Worm (Caenorhabditis elegans) whole organism, late embryonic: ENCODE data around the gene atf-2.

Source experiments
- C08G9.2 ChIP-seq: sonication (generic microtip); optimal IDR thresholded peaks from 2 replicates; lab custom pipeline; 2016; ENCODE audit warnings: mild to moderate bottlenecking, missing genetic modification characterization, moderate library complexity, missing compliant biosample characterization
- C38D4.7 ChIP-seq: fragments of 200-800 bp; sonication (Bioruptor generic); optimal IDR thresholded peaks from 2 replicates; lab custom pipeline; 2018; ENCODE audit warnings: mild to moderate bottlenecking, missing genetic modification characterization, moderate library complexity, missing compliant biosample characterization
- T23F11.4 ChIP-seq: fragments of 200-800 bp; sonication (Bioruptor generic); optimal IDR thresholded peaks from 2 replicates; lab custom pipeline; 2018; ENCODE audit warnings: mild to moderate bottlenecking, missing genetic modification characterization, missing compliant biosample characterization
- Y22D7AL.16 ChIP-seq: sonication (generic microtip); optimal IDR thresholded peaks from 2 replicates; lab custom pipeline; 2016; ENCODE audit warnings: missing genetic modification characterization, missing compliant biosample characterization
- ceh-2 ChIP-seq: sonication (generic microtip); optimal IDR thresholded peaks from 2 replicates; lab custom pipeline; 2016; ENCODE audit warnings: missing genotype, missing genetic modification characterization, missing compliant biosample characterization
- ceh-31 ChIP-seq: sonication (generic microtip); optimal IDR thresholded peaks from 2 replicates; lab custom pipeline; 2016; ENCODE audit warnings: missing genetic modification characterization, missing compliant biosample characterization
- ceh-45 ChIP-seq: fragments of 200-800 bp; sonication (Bioruptor generic); IDR thresholded peaks from 2 replicates; pipeline ENCODE4 v1.3.6; 2022; ENCODE audit warnings: missing genetic modification reagents, missing genetic modification characterization, missing compliant biosample characterization
- ceh-48 ChIP-seq: sonication (generic microtip); optimal IDR thresholded peaks from 2 replicates; lab custom pipeline; 2016; ENCODE audit warnings: missing genetic modification characterization, inconsistent platforms, missing compliant biosample characterization
- dmd-4 ChIP-seq: sonication (generic microtip); optimal IDR thresholded peaks from 2 replicates; lab custom pipeline; 2016; ENCODE audit warnings: borderline replicate concordance, missing genetic modification characterization, missing compliant biosample characterization
- dve-1 ChIP-seq: sonication (generic microtip); optimal IDR thresholded peaks from 2 replicates; lab custom pipeline; 2017; ENCODE audit warnings: antibody characterized with exemption, mild to moderate bottlenecking, missing genetic modification characterization, missing compliant biosample characterization
- elt-4 ChIP-seq: sonication (generic microtip); optimal IDR thresholded peaks from 2 replicates; lab custom pipeline; 2016; ENCODE audit warnings: missing genetic modification characterization, missing compliant biosample characterization
- eyg-1 ChIP-seq: sonication (generic microtip); optimal IDR thresholded peaks from 2 replicates; lab custom pipeline; 2016; ENCODE audit warnings: missing genotype, missing genetic modification characterization, missing compliant biosample characterization
- fax-1 ChIP-seq: sonication (generic microtip); optimal IDR thresholded peaks from 2 replicates; lab custom pipeline; 2016; ENCODE audit warnings: missing genotype, missing genetic modification characterization, missing compliant biosample characterization
- fkh-10 ChIP-seq: fragments of 150-350 bp; optimal IDR thresholded peaks from 2 replicates; lab custom pipeline; 2014; ENCODE audit warnings: missing biosample characterization, missing genetic modification reagents, missing genetic modification characterization
- fkh-6 ChIP-seq: sonication (generic microtip); optimal IDR thresholded peaks from 2 replicates; lab custom pipeline; 2016; ENCODE audit warnings: missing genetic modification characterization, missing compliant biosample characterization
- hlh-15 ChIP-seq: sonication (generic microtip); optimal IDR thresholded peaks from 2 replicates; lab custom pipeline; 2016; ENCODE audit warnings: missing genetic modification characterization, missing compliant biosample characterization
- hlh-30 ChIP-seq: sonication (generic microtip); optimal IDR thresholded peaks from 2 replicates; lab custom pipeline; 2017; ENCODE audit warnings: antibody characterized with exemption, missing genetic modification characterization, missing compliant biosample characterization; ENCODE audit not compliant: insufficient read depth
- lim-6 ChIP-seq: sonication (generic microtip); optimal IDR thresholded peaks from 2 replicates; lab custom pipeline; 2016; ENCODE audit warnings: missing genetic modification characterization, missing compliant biosample characterization
- lin-11 ChIP-seq: fragments of 200-800 bp; sonication (Bioruptor generic); optimal IDR thresholded peaks from 2 replicates; lab custom pipeline; 2018; ENCODE audit warnings: mild to moderate bottlenecking, missing genetic modification characterization, missing compliant biosample characterization
- nfya-1 ChIP-seq: sonication (generic microtip); optimal IDR thresholded peaks from 2 replicates; lab custom pipeline; 2017; ENCODE audit warnings: missing genetic modification characterization, mild to moderate bottlenecking, missing compliant biosample characterization, antibody characterized with exemption, moderate library complexity
- nhr-232 ChIP-seq: sonication (generic microtip); optimal IDR thresholded peaks from 2 replicates; lab custom pipeline; 2016; ENCODE audit warnings: missing genetic modification characterization, missing compliant biosample characterization
- npax-4 ChIP-seq: sonication (generic microtip); optimal IDR thresholded peaks from 2 replicates; lab custom pipeline; 2016; ENCODE audit warnings: missing genetic modification characterization, missing compliant biosample characterization
- odd-2 ChIP-seq: sonication (generic microtip); optimal IDR thresholded peaks from 2 replicates; lab custom pipeline; 2017; ENCODE audit warnings: antibody characterized with exemption, mild to moderate bottlenecking, missing genetic modification characterization, missing compliant biosample characterization
- pag-3 ChIP-seq: sonication (generic microtip); optimal IDR thresholded peaks from 2 replicates; lab custom pipeline; 2016; ENCODE audit warnings: missing compliant biosample characterization, missing genetic modification characterization, borderline replicate concordance
- pat-9 ChIP-seq: fragments of 200-800 bp; sonication (Bioruptor generic); optimal IDR thresholded peaks from 2 replicates; lab custom pipeline; 2018; ENCODE audit warnings: mild to moderate bottlenecking, missing genetic modification characterization, moderate library complexity, missing compliant biosample characterization
- pax-1 ChIP-seq: fragments of 150-350 bp; optimal IDR thresholded peaks from 2 replicates; lab custom pipeline; 2014; ENCODE audit warnings: missing biosample characterization, missing genetic modification characterization
- pha-4 ChIP-seq: fragments of 150-350 bp; optimal IDR thresholded peaks from 2 replicates; lab custom pipeline; 2018; ENCODE audit warnings: missing biosample characterization, missing genetic modification reagents, missing genetic modification characterization
- sdc-2 ChIP-seq: sonication (generic microtip); optimal IDR thresholded peaks from 2 replicates; lab custom pipeline; 2016; ENCODE audit warnings: missing genotype, missing genetic modification characterization, missing compliant biosample characterization
- sox-2 ChIP-seq: fragments of 200-800 bp; sonication (Bioruptor generic); IDR thresholded peaks from 2 replicates; pipeline ENCODE4 v1.3.6; 2022; ENCODE audit warnings: missing genetic modification reagents, missing genetic modification characterization, missing compliant biosample characterization
- syd-9 ChIP-seq: sonication (generic microtip); optimal IDR thresholded peaks from 2 replicates; lab custom pipeline; 2016; ENCODE audit warnings: mild to moderate bottlenecking, missing genetic modification characterization, moderate library complexity, missing compliant biosample characterization
- tbx-7 ChIP-seq: sonication (generic microtip); optimal IDR thresholded peaks from 2 replicates; lab custom pipeline; 2016; ENCODE audit warnings: missing genotype, missing genetic modification characterization, missing compliant biosample characterization
- ttx-3 ChIP-seq: sonication (generic microtip); optimal IDR thresholded peaks from 2 replicates; lab custom pipeline; 2016; ENCODE audit warnings: missing genetic modification reagents, missing genetic modification characterization, missing compliant biosample characterization
- unc-3 ChIP-seq, 2 experiments: fragments of 200-800 bp in 1 of 2; sonication (Bioruptor generic) in 1 of 2; sonication (generic microtip) in 1 of 2; conservative IDR thresholded peaks in 1 of 2; optimal IDR thresholded peaks in 1 of 2; 2 replicates each; pipeline versions ENCODE4 v1.3.6 to Lab custom; 2016 to 2022; ENCODE audit warnings: missing compliant biosample characterization in 2 of 2, missing genetic modification characterization in 2 of 2, missing genetic modification reagents in 1 of 2
- unc-42 ChIP-seq: sonication (generic microtip); optimal IDR thresholded peaks from 2 replicates; lab custom pipeline; 2016; ENCODE audit warnings: missing genotype, missing genetic modification characterization, missing compliant biosample characterization
- zip-5 ChIP-seq: sonication (generic microtip); optimal IDR thresholded peaks from 2 replicates; lab custom pipeline; 2016; ENCODE audit warnings: missing genetic modification characterization, missing compliant biosample characterization

The atf-2 gene

DNA sequence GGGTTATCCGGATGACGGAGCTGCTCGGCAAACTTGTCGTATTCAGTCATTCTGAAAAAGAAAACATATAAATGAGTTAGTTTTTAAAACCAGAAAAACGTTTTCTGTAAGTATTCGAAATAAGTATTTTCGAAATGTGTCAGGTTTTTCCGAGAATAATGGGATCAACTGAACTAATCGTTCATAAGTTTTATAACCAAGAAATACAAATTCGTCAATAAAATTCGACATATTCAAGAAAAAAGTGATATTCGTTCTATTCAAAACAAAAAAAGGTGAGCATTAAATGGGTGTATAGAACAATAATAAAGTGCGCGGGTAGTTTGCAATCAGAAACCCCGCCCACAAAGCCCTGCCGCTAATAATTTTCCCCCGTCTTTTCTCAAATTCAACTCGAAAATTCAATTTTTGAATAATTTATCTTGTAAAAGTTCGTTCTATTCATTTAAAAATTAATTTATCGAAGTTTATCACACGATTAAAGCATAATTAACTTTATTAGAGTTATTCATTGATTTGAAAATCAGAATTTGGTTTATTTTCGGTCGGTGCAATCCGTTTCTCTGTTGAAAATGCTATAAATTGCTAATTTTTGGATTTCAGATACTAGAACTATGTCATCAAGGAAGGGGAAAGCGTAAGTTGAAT is 35.4 kb upstream of the atf-2 start, which contains the start of the genes cyn-11 and T01B7.5 (continued):
- no peak for TF ChIP-seq ceh-48 (tag; lab: Kevin White, UChicago)
- no peak for TF ChIP-seq nhr-232 (tag; lab: Kevin White, UChicago)
- TF ChIP-seq unc-42 (tag; lab: Kevin White, UChicago), result peak; percentile 73
- no peak for TF ChIP-seq dmd-4 (tag; lab: Kevin White, UChicago)
- no peak for TF ChIP-seq fkh-10 (GFP tag; lab: Kevin White, UChicago)
- TF ChIP-seq eyg-1 (tag; lab: Kevin White, UChicago), result peak; percentile 46
- no peak for TF ChIP-seq pax-1 (tag; lab: Kevin White, UChicago)
- no peak for TF ChIP-seq C08G9.2 (tag; lab: Kevin White, UChicago)
- no peak for TF ChIP-seq tbx-7 (tag; lab: Kevin White, UChicago)
- TF ChIP-seq pat-9 (tag; lab: Kevin White, UChicago), result no peak
- TF ChIP-seq npax-4 (tag; lab: Kevin White, UChicago), result no peak
- no peak; the same call in 1 of the 2 replicates for TF ChIP-seq sox-2
- TF ChIP-seq odd-2, result no peak
- no peak for TF ChIP-seq hlh-15
- TF ChIP-seq pha-4 (tag; lab: Kevin White, UChicago), result no peak
- TF ChIP-seq ceh-45, result no peak

DNA sequence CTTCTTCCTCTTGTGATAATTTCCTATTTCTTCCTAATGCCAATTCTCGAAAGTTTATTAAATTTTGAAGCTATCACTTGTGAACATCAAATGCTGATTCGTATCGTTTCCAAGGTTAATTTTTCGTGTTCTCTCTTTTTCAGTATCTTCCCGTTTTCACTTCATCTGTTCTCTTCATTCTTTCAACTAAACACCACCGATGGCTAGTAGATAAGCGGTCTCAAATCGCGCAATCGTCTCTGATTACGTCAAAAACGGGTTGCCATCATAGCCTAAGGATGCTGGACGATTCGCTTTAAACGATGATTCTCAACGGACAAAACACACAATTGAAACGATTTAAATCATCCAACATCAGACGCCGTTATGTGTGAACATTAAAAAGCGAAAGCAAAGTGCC is 34.2 kb upstream of the atf-2 start:
- TF ChIP-seq T23F11.4 (GFP tag; lab: Kevin White, UChicago) (no peak), fkh-6 (tag; lab: Kevin White, UChicago) (no peak), pha-4 (tag; lab: Kevin White, UChicago) (no peak), pag-3 (tag; lab: Kevin White, UChicago) (no peak), npax-4 (tag; lab: Kevin White, UChicago) (no peak), zip-5 (tag; lab: Kevin White, UChicago) (no peak), ceh-31 (no peak), sox-2 (no peak), tbx-7 (tag; lab: Kevin White, UChicago) (no peak), hlh-30 (tag; lab: Kevin White, UChicago) (no peak)

DNA sequence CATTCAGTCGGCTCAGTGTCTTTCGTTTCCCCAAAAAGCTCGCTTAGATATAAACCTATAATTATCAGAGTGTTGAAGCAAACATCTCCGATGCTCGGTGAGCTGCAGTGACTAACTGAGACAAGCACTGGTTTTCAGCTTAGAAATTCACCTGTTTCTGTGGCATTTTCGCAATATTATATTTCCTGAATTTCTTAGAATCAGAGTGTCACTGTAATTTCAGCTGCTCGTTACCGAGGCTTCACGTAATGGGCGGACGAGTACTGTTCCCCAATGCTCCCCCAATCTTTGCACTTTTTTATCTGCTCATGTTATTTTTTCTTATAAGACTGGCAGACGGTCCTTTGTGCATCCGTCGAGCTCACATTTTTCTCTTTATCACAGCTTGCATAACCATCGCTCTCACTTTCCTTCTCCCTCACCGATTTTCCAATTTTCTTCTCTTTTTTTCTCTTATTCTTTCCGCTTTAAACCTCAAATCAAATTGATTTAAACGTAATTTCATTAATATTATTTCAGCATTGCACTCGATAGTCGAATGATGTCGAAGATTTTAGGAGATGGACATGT is 29.7 kb upstream of the atf-2 start, which contains the start of gene trcs-2:
Gene trcs-2 (plus strand): TSS at position 520 of the 570 bp plus-strand sequence.
- TF ChIP-seq hlh-15 (no peak), dve-1 (tag; lab: Kevin White, UChicago) (no peak), fkh-10 (GFP tag; lab: Kevin White, UChicago) (no peak), ttx-3 (tag; lab: Kevin White, UChicago) (no peak), sdc-2 (no peak), pat-9 (tag; lab: Kevin White, UChicago) (no peak), C38D4.7 (GFP tag; lab: Kevin White, UChicago) (no peak), odd-2 (no peak)

DNA sequence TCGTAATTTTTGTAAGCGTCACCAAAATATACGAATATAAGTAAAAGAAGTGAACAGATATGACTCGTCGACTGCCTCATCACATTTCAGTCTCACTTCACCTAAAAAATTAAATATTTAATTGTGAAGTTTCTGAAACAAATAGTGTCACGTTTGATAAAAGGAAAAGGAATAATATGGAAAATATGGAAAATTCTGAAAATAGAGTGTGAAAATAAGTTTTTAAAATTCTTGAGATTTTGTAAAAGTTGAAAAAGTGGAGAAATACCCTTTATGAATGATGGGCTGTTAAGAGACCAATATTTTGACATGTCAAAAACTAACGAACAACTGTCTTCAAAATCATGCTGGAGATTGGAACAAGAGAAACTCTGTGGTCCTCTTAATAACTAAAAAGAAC is 25.1 kb upstream of the atf-2 start, which contains the start of gene T01B7.9:
Gene T01B7.9 (minus strand): TSS at position 101 of the 400 bp plus-strand sequence.
- TF ChIP-seq unc-3 (GFP tag; conservative IDR thresholded peaks at IDR 0.05; lab: Robert Waterston, UW) (no peak), unc-3 (tag; optimal IDR thresholded peaks at IDR 0.05; lab: Kevin White, UChicago) (no peak), lin-11 (no peak), syd-9 (tag; lab: Kevin White, UChicago) (no peak), nfya-1 (no peak), ceh-2 (tag; lab: Kevin White, UChicago) (no peak), T23F11.4 (GFP tag; lab: Kevin White, UChicago) (no peak), Y22D7AL.16 (no peak), hlh-30 (tag; lab: Kevin White, UChicago) (no peak), sdc-2 (no peak), eyg-1 (tag; lab: Kevin White, UChicago) (no peak), pag-3 (tag; lab: Kevin White, UChicago) (no peak), elt-4 (tag; lab: Kevin White, UChicago) (no peak), fkh-10 (GFP tag; lab: Kevin White, UChicago) (no peak), fax-1 (tag; lab: Kevin White, UChicago) (no peak), lim-6 (tag; lab: Kevin White, UChicago) (no peak), unc-42 (tag; lab: Kevin White, UChicago) (no peak)
